Worm (Caenorhabditis elegans) whole organism, L2 larva: ENCODE results near the gene cic-1.

Experiments used
- F13H6.1 ChIP-seq: sonication (generic microtip); optimal IDR thresholded peaks from 2 replicates; lab custom pipeline; 2016; ENCODE audit warnings: missing genetic modification characterization, missing compliant biosample characterization
- ceh-82 ChIP-seq: fragments of 150-350 bp; optimal IDR thresholded peaks from 2 replicates; lab custom pipeline; 2014; ENCODE audit warnings: missing biosample characterization, missing genetic modification characterization
- elt-3 ChIP-seq: sonication (generic microtip); optimal IDR thresholded peaks from 2 replicates; lab custom pipeline; 2017; ENCODE audit warnings: missing biosample characterization, missing genetic modification characterization
- lin-11 ChIP-seq: fragments of 150-350 bp; sonication (generic microtip); optimal IDR thresholded peaks from 2 replicates; lab custom pipeline; 2014; ENCODE audit warnings: missing biosample characterization, missing genetic modification characterization, inconsistent platforms, mixed read lengths
- lin-13 ChIP-seq: fragments of 150-350 bp; optimal IDR thresholded peaks from 2 replicates; lab custom pipeline; 2014; ENCODE audit warnings: missing biosample characterization, missing genetic modification reagents, missing genetic modification characterization
- mab-5 ChIP-seq: fragments of 150-350 bp; optimal IDR thresholded peaks from 2 replicates; lab custom pipeline; 2014; ENCODE audit warnings: missing biosample characterization, missing genetic modification characterization
- mbf-1 ChIP-seq: sonication (generic microtip); optimal IDR thresholded peaks from 2 replicates; lab custom pipeline; 2017; ENCODE audit warnings: missing biosample characterization, missing genetic modification characterization
- nhr-10 ChIP-seq: sonication (generic microtip); optimal IDR thresholded peaks from 2 replicates; lab custom pipeline; 2017; ENCODE audit warnings: missing biosample characterization, missing genetic modification characterization
- nhr-237 ChIP-seq: fragments of 150-350 bp; optimal IDR thresholded peaks from 2 replicates; lab custom pipeline; 2014; ENCODE audit warnings: missing biosample characterization, missing genetic modification characterization
- nhr-77 ChIP-seq: fragments of 150-350 bp; optimal IDR thresholded peaks from 2 replicates; lab custom pipeline; 2014; ENCODE audit warnings: missing biosample characterization, missing genetic modification characterization
- snpc-4 ChIP-seq: fragments of 150-350 bp; optimal IDR thresholded peaks from 2 replicates; lab custom pipeline; 2014; ENCODE audit warnings: missing biosample characterization, missing genetic modification characterization
- zag-1 ChIP-seq: fragments of 150-350 bp; optimal IDR thresholded peaks from 2 replicates; lab custom pipeline; 2014; ENCODE audit warnings: missing biosample characterization, missing genetic modification characterization
- ztf-11 ChIP-seq: sonication (generic microtip); optimal IDR thresholded peaks from 2 replicates; lab custom pipeline; 2017; ENCODE audit warnings: missing biosample characterization, missing genetic modification characterization

ce11 chrIII:2375918-2376317 lies 25.1 kb downstream of the cic-1 start, which contains the start of gene H14E04.2:
- TF ChIP-seq lin-11 (tag; lab: Kevin White, UChicago), result peak; percentile 55
- no peak for TF ChIP-seq ztf-11 (tag; lab: Kevin White, UChicago)
- no peak for TF ChIP-seq ceh-82 (tag; lab: Kevin White, UChicago)
- TF ChIP-seq zag-1 (tag; lab: Kevin White, UChicago), result peak; percentile 5
- no peak for TF ChIP-seq elt-3 (tag; lab: Kevin White, UChicago)
- no peak for TF ChIP-seq nhr-237 (tag; lab: Kevin White, UChicago)
- TF ChIP-seq F13H6.1, result peak; percentile 66
- TF ChIP-seq nhr-10 (tag; lab: Kevin White, UChicago), result no peak
- peak; percentile 82 for TF ChIP-seq lin-13 (GFP tag; lab: Kevin White, UChicago)
- TF ChIP-seq nhr-77, result no peak
- TF ChIP-seq mbf-1, result no peak
- TF ChIP-seq snpc-4 (tag; lab: Kevin White, UChicago), result peak; percentile 63
- peak; percentile 34 for TF ChIP-seq mab-5
